Fruit fly (Drosophila melanogaster) whole organism, wandering third instar larva: ENCODE results near the gene ex.
"Not testable (repeated sequence)": the region's sequence is repeated elsewhere in the genome, so short reads cannot be mapped to it uniquely, and the experiment has no call there.

Source experiments
- Abd-B ChIP-seq: fragments of >200 bp; optimal IDR thresholded peaks from 2 replicates; lab custom pipeline; 2017; ENCODE audit warnings: missing biosample characterization, missing genetic modification characterization
- CG32264 ChIP-seq: fragments of 200-800 bp; sonication (Bioruptor generic); optimal IDR thresholded peaks from 2 replicates; lab custom pipeline; 2016; ENCODE audit warnings: missing biosample characterization, missing genetic modification characterization
- CG9705 ChIP-seq: fragments of 200-800 bp; sonication (Bioruptor generic); optimal IDR thresholded peaks from 2 replicates; lab custom pipeline; 2018; ENCODE audit warnings: missing biosample characterization, mild to moderate bottlenecking, missing genetic modification characterization
- CrebA ChIP-seq: fragments of 200-800 bp; sonication (Bioruptor generic); optimal IDR thresholded peaks from 2 replicates; lab custom pipeline; 2016; ENCODE audit warnings: missing biosample characterization, mild to moderate bottlenecking, missing genetic modification characterization, borderline replicate concordance
- Dfd ChIP-seq: fragments of >200 bp; optimal IDR thresholded peaks from 2 replicates; lab custom pipeline; 2017; ENCODE audit warnings: missing biosample characterization, missing genetic modification characterization
- Dif ChIP-seq: fragments of 200-275, 200-300 bp; sonication (Bioruptor generic); optimal IDR thresholded peaks from 2 replicates; lab custom pipeline; 2018; ENCODE audit warnings: missing biosample characterization, missing genetic modification characterization; ENCODE audit not compliant: partially characterized antibody
- GATAd ChIP-seq: sonication (Bioruptor generic); optimal IDR thresholded peaks from 2 replicates; lab custom pipeline; 2016; ENCODE audit warnings: missing biosample characterization, missing genetic modification characterization
- HLH106 ChIP-seq: fragments of 200-800 bp; optimal IDR thresholded peaks from 3 replicates; lab custom pipeline; 2019; ENCODE audit warnings: missing biosample characterization, mild to moderate bottlenecking, missing genetic modification characterization, moderate library complexity
- Hnf4 ChIP-seq: fragments of 200-800 bp; sonication (Bioruptor generic); optimal IDR thresholded peaks from 2 replicates; lab custom pipeline; 2016; ENCODE audit warnings: missing biosample characterization, mild to moderate bottlenecking, missing genetic modification characterization
- Hr78 ChIP-seq: fragments of >200 bp; optimal IDR thresholded peaks from 2 replicates; lab custom pipeline; 2017; ENCODE audit warnings: missing biosample characterization, missing genetic modification characterization
- Hr83 ChIP-seq: fragments of 200-300 bp; sonication (Bioruptor generic); optimal IDR thresholded peaks from 2 replicates; lab custom pipeline; 2016; ENCODE audit warnings: missing biosample characterization, mild to moderate bottlenecking, missing genetic modification characterization, moderate library complexity; ENCODE audit not compliant: poor library complexity, severe bottlenecking
- Jra ChIP-seq: sonication (Bioruptor generic); optimal IDR thresholded peaks from 2 replicates; lab custom pipeline; 2016; ENCODE audit warnings: missing biosample characterization, missing genetic modification characterization
- Mio ChIP-seq: sonication (Bioruptor generic); optimal IDR thresholded peaks from 2 replicates; lab custom pipeline; 2016; ENCODE audit warnings: missing biosample characterization, missing genetic modification characterization
- Myc ChIP-seq: fragments of >200 bp; optimal IDR thresholded peaks from 2 replicates; lab custom pipeline; 2017
- N ChIP-seq: fragments of >200 bp; optimal IDR thresholded peaks from 2 replicates; lab custom pipeline; 2018; ENCODE audit warnings: missing biosample characterization, missing external identifiers, missing genetic modification characterization
- OdsH ChIP-seq: fragments of 200-800 bp; sonication (Bioruptor generic); optimal IDR thresholded peaks from 2 replicates; lab custom pipeline; 2016; ENCODE audit warnings: missing biosample characterization, mild to moderate bottlenecking, missing genetic modification characterization
- Rel ChIP-seq, 2 experiments: fragments of 200-800 bp; sonication (Bioruptor generic) in 1 of 2; optimal IDR thresholded peaks; 2 replicates in 1 of 2; 3 replicates in 1 of 2; lab custom pipeline; 2016 to 2019; ENCODE audit warnings: mild to moderate bottlenecking in 2 of 2, missing biosample characterization in 2 of 2, missing genetic modification characterization in 2 of 2, moderate library complexity in 1 of 2
- Sp1 ChIP-seq: fragments of 200-800 bp; sonication (Bioruptor generic); optimal IDR thresholded peaks from 3 replicates; lab custom pipeline; 2019; ENCODE audit warnings: missing biosample characterization, mild to moderate bottlenecking, missing genetic modification characterization, moderate library complexity
- Vsx2 ChIP-seq: fragments of 200-300, 225-300 bp; sonication (Bioruptor generic); optimal IDR thresholded peaks from 2 replicates; lab custom pipeline; 2018; ENCODE audit warnings: missing biosample characterization, missing genetic modification characterization; ENCODE audit not compliant: partially characterized antibody
- br ChIP-seq: fragments of 200-800 bp; sonication (Bioruptor generic); optimal IDR thresholded peaks from 2 replicates; lab custom pipeline; 2016; ENCODE audit warnings: missing biosample characterization, missing genetic modification characterization
- brk ChIP-seq: fragments of 200-800 bp; sonication (Bioruptor generic); optimal IDR thresholded peaks from 2 replicates; lab custom pipeline; 2016; ENCODE audit warnings: missing biosample characterization, mild to moderate bottlenecking, missing genetic modification characterization
- dl ChIP-seq, 2 experiments: fragments of 175-275, 200-275 bp in 1 of 2; fragments of 200-275 bp in 1 of 2; sonication (Bioruptor generic); optimal IDR thresholded peaks; lab custom pipeline; 2018; ENCODE audit warnings: mild to moderate bottlenecking in 2 of 2, missing biosample characterization in 2 of 2, missing genetic modification characterization in 2 of 2, moderate library complexity in 2 of 2; ENCODE audit not compliant: partially characterized antibody in 2 of 2, insufficient read depth in 1 of 2
- dmrt93B ChIP-seq: fragments of 200-800 bp; sonication (Bioruptor generic); optimal IDR thresholded peaks from 2 replicates; lab custom pipeline; 2018; ENCODE audit warnings: missing biosample characterization, mild to moderate bottlenecking, missing genetic modification characterization
- dsf ChIP-seq: sonication (Bioruptor generic); optimal IDR thresholded peaks from 2 replicates; lab custom pipeline; 2016; ENCODE audit warnings: missing biosample characterization, missing genetic modification characterization, borderline replicate concordance
- ey ChIP-seq: fragments of 200-800 bp; sonication (Bioruptor generic); optimal IDR thresholded peaks from 2 replicates; lab custom pipeline; 2016; ENCODE audit warnings: missing biosample characterization, missing genetic modification characterization
- foxo ChIP-seq, 2 experiments: fragments of 200-800 bp; sonication (Bioruptor generic); optimal IDR thresholded peaks; 2 replicates in 1 of 2; 3 replicates in 1 of 2; lab custom pipeline; 2016 to 2017; ENCODE audit warnings: missing biosample characterization in 2 of 2, missing genetic modification characterization in 2 of 2
- fru ChIP-seq: fragments of 200-800 bp; sonication (Bioruptor generic); optimal IDR thresholded peaks from 3 replicates; lab custom pipeline; 2016; ENCODE audit warnings: missing biosample characterization, mild to moderate bottlenecking, missing genetic modification characterization
- h ChIP-seq: fragments of 200-800 bp; sonication (Bioruptor generic); optimal IDR thresholded peaks from 3 replicates; lab custom pipeline; 2016; ENCODE audit warnings: missing biosample characterization, mild to moderate bottlenecking, missing genetic modification characterization
- jim ChIP-seq: fragments of 175-275, 200-325 bp; sonication (Bioruptor generic); optimal IDR thresholded peaks from 2 replicates; lab custom pipeline; 2016; ENCODE audit warnings: missing biosample characterization, mild to moderate bottlenecking, missing genetic modification characterization
- lola ChIP-seq: fragments of >200 bp; optimal IDR thresholded peaks from 2 replicates; lab custom pipeline; 2017; ENCODE audit warnings: missing biosample characterization, missing genetic modification characterization
- pan ChIP-seq: fragments of >200 bp; optimal IDR thresholded peaks from 2 replicates; lab custom pipeline; 2017
- psq ChIP-seq: fragments of 200-800 bp; sonication (Bioruptor generic); optimal IDR thresholded peaks from 3 replicates; lab custom pipeline; 2017; ENCODE audit warnings: missing biosample characterization, mild to moderate bottlenecking, missing genetic modification characterization, moderate library complexity
- rgr ChIP-seq: fragments of 200-800 bp; sonication (Bioruptor generic); optimal IDR thresholded peaks from 3 replicates; lab custom pipeline; 2016; ENCODE audit warnings: missing biosample characterization, mild to moderate bottlenecking, missing genetic modification characterization
- sage ChIP-seq: fragments of 200-800 bp; sonication (Bioruptor generic); optimal IDR thresholded peaks from 2 replicates; lab custom pipeline; 2016; ENCODE audit warnings: missing biosample characterization, mild to moderate bottlenecking, missing genetic modification characterization
- sv ChIP-seq: fragments of 200-800 bp; sonication (Bioruptor generic); optimal IDR thresholded peaks from 3 replicates; lab custom pipeline; 2016; ENCODE audit warnings: missing biosample characterization, missing genetic modification characterization
- tai ChIP-seq: sonication (Bioruptor generic); optimal IDR thresholded peaks from 2 replicates; lab custom pipeline; 2016; ENCODE audit warnings: missing biosample characterization, missing genetic modification characterization
- usp ChIP-seq: fragments of >200 bp; optimal IDR thresholded peaks from 2 replicates; lab custom pipeline; 2017; ENCODE audit warnings: missing biosample characterization, missing genetic modification characterization
- woc ChIP-seq: sonication (Bioruptor generic); optimal IDR thresholded peaks from 2 replicates; lab custom pipeline; 2016; ENCODE audit warnings: missing biosample characterization, mild to moderate bottlenecking, missing genetic modification characterization

ex gene

DNA sequence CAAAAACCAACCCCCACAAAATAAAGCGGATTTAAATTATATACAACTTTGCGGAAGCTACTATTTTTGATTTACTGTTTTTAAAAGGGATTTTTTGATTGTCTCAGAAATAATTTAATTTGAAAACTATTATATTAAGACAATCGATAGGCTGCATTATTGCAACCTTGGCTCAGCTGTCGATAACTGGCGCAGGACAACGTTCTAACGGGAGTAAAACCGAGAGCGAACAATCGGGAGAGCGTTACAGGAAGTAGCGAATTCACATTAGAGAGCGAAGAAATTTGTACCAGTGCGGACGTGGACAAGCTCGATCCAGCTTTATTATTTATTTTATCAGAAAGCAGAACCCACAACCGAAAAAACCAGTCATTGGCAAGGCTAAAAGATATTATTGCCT lies 24.2 kb downstream of the ex start, which contains the start of gene CG4133:
TSS of gene CG4133 (plus strand) at position 258 of the 400 bp plus-strand sequence.
- TF ChIP-seq h (GFP tag; lab: Kevin White, UChicago); psq (GFP tag; lab: Kevin White, UChicago); HLH106 (tag; lab: Kevin White, UChicago): not testable (repeated sequence)

DNA sequence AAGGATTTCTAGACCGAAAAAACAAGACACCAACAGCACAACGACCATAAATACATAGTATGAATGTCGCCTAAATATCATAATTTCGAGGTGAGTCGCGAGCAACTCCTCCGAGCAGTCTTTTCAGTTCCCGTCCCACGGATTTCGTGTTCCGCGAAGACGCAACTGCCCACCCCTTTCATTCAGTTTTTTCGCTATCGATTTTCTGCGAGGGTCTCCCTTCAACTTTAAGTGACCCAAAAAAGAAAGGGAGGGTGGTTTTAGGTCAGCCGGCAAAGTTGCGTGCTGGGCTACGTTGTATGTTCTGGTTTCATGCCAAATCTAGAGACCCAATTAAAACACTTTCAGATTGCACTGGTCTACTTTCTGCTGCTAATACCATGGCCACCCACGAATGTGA lies 24.7 kb downstream of the ex start:
- TF ChIP-seq Dif (GFP tag; lab: Kevin White, UChicago) (no peak), dl (GFP tag; optimal IDR thresholded peaks at IDR 0.05; lab: Kevin White, UChicago; ENCODE audit: insufficient read depth in 1 of 2, partially characterized antibody in 2 of 2) (no peak), fru (no peak), CG32264 (no peak), N (GFP tag; lab: Kevin White, UChicago) (no peak), GATAd (GFP tag; lab: Kevin White, UChicago) (no peak), foxo (GFP tag; optimal IDR thresholded peaks at IDR 0.05; lab: Kevin White, UChicago) (no peak), br (GFP tag; lab: Kevin White, UChicago) (no peak), tai (GFP tag; lab: Kevin White, UChicago) (no peak), usp (GFP tag; lab: Kevin White, UChicago) (no peak), Hnf4 (no peak), Sp1 (GFP tag; lab: Kevin White, UChicago) (no peak), Hr78 (GFP tag; lab: Kevin White, UChicago) (no peak), CG9705 (GFP tag; lab: Kevin White, UChicago) (no peak), brk (no peak), Rel (GFP tag; optimal IDR thresholded peaks at IDR 0.05; lab: Kevin White, UChicago) (no peak), Rel (tag; optimal IDR thresholded peaks at IDR 0.05; lab: Kevin White, UChicago) (no peak), psq (GFP tag; lab: Kevin White, UChicago) (no peak), Hr83 (GFP tag; lab: Kevin White, UChicago) (no peak)

DNA sequence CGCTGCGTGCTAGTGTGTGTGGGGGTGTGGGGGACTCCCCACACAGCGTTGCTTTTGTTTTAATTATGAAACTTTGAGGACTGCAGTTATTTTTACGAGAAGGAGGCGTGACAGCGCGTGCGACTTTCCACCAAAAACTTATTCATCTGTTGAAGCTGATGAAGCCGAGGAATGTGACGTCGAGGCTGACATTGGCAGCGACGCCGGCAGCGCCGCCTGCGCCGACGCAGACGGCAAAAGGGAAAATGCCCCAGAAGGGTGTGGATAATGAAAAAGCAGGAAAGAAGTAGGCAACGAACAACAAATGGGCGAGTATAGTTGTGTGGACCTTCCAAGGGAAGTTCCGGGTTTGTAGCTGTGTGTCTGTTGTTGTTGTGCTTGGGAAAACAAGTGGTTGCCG lies 36.7 kb downstream of the ex start:
- no peak for TF ChIP-seq OdsH
- no peak for TF ChIP-seq Rel (GFP tag; optimal IDR thresholded peaks at IDR 0.05; lab: Kevin White, UChicago)
- TF ChIP-seq Rel (tag; optimal IDR thresholded peaks at IDR 0.05; lab: Kevin White, UChicago): peak; percentile 0
- no peak for TF ChIP-seq Vsx2
- TF ChIP-seq, all 38 proteins: peak for 1

DNA sequence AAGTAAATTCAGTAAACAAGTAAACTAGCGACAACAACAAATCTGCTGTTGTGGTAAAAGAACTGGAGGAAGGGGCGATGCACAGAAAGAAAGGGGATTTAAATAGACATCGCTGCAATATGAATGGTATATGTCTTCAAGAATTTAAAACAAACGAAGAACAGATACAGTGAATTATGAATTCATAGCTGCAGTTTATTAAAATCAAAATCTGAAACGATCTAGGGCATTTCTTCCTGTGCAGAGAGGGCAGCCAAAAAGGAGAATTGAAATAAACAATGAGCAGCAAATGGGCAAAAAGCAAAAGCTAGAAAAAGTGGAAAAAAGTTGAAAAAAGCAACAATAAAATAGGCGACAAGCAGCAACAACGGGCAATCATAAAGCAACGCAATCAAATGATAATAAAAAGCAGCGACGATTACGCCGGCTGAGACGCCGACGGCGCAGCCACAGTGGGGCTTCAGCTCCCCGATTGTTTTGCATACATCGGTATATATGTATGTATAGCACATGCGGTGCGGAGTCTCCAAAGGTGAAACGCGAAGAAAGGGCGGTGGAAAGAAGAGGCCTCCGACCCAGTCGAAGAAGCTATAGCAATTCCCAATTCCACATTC lies 37.8 kb downstream of the ex start:
- TF ChIP-seq brk: no peak
- TF ChIP-seq dl (GFP tag; optimal IDR thresholded peaks at IDR 0.05; lab: Kevin White, UChicago; ENCODE audit: insufficient read depth in 1 of 2, partially characterized antibody in 2 of 2): no peak
- TF ChIP-seq lola (GFP tag; lab: Kevin White, UChicago): no peak
- TF ChIP-seq usp (GFP tag; lab: Kevin White, UChicago): no peak
- no peak for TF ChIP-seq sage
- TF ChIP-seq sv: peak; percentile 16
- TF ChIP-seq Hnf4: peak; percentile 51
- TF ChIP-seq woc (GFP tag; lab: Kevin White, UChicago): peak; percentile 1
- TF ChIP-seq Sp1 (GFP tag; lab: Kevin White, UChicago): peak; percentile 60
- TF ChIP-seq Jra (GFP tag; lab: Kevin White, UChicago): no peak
- TF ChIP-seq Rel (GFP tag; optimal IDR thresholded peaks at IDR 0.05; lab: Kevin White, UChicago): peak; percentile 66
- TF ChIP-seq Rel (tag; optimal IDR thresholded peaks at IDR 0.05; lab: Kevin White, UChicago): peak; percentile 44
- TF ChIP-seq pan: no peak
- TF ChIP-seq Abd-B (GFP tag; lab: Kevin White, UChicago): no peak
- no peak for TF ChIP-seq Hr78 (GFP tag; lab: Kevin White, UChicago)
- TF ChIP-seq Vsx2: no peak
- TF ChIP-seq dsf (GFP tag; lab: Kevin White, UChicago): no peak
- peak; percentile 36 for TF ChIP-seq CG32264
- TF ChIP-seq Dif (GFP tag; lab: Kevin White, UChicago): no peak
- peak; percentile 93 for TF ChIP-seq br (GFP tag; lab: Kevin White, UChicago)
- TF ChIP-seq HLH106 (tag; lab: Kevin White, UChicago): peak; percentile 39
- TF ChIP-seq Dfd: no peak
- peak; percentile 65 for TF ChIP-seq h (GFP tag; lab: Kevin White, UChicago)
- TF ChIP-seq dmrt93B (GFP tag; lab: Kevin White, UChicago): peak; percentile 17
- no peak for TF ChIP-seq CG9705 (GFP tag; lab: Kevin White, UChicago)
- TF ChIP-seq OdsH: peak; percentile 42
- no peak for TF ChIP-seq Hr83 (GFP tag; lab: Kevin White, UChicago)
- TF ChIP-seq CrebA (GFP tag; lab: Kevin White, UChicago): no peak
- peak; percentile 70 for TF ChIP-seq psq (GFP tag; lab: Kevin White, UChicago)
- no peak for TF ChIP-seq tai (GFP tag; lab: Kevin White, UChicago)
- TF ChIP-seq Myc (lab: Kevin White, UChicago): no peak
- TF ChIP-seq N (GFP tag; lab: Kevin White, UChicago): no peak
- TF ChIP-seq rgr (GFP tag; lab: Kevin White, UChicago): peak; percentile 60
- no peak for TF ChIP-seq GATAd (GFP tag; lab: Kevin White, UChicago)
- TF ChIP-seq jim (GFP tag; lab: Kevin White, UChicago): no peak
- peak; percentile 46 to 65 for TF ChIP-seq foxo (GFP tag; optimal IDR thresholded peaks at IDR 0.05; lab: Kevin White, UChicago)
- peak; percentile 67 for TF ChIP-seq ey
- TF ChIP-seq fru: peak; percentile 51
- TF ChIP-seq Mio: no peak
